Worm (Caenorhabditis elegans): ENCODE measurements around the gene ZK228.13.

ZK228.13 gene

DNA sequence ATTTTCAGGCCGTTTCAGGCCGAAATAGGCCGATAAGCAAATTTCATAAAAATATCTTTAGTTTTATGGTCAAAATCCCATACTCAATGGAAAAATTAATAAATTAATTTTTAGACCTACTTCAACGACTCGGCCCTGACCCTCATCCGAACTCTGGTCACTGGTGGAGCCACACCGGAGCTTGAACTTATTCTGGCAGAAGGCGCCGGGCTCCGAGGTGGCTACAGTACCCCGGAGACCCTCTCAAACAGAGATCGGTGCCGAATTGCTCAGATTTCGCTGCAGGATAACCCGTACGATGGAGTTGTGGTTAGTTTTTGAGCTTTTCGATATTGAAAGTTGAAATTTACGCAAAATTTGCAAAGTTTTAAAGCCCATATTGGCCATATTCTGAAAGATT lies 38.8 kb upstream of the ZK228.13 start:
- TF ChIP-seq egl-27 (tag; optimal IDR thresholded peaks at IDR 0.05) (no peak), set-16 (GFP tag; IDR thresholded peaks at IDR 0.05) (peak; percentile 56; the same call in 1 of the 2 replicates), aha-1 (tag) (peak; percentile 71), hlh-11 (tag; optimal IDR thresholded peaks at IDR 0.05) (no peak)

DNA sequence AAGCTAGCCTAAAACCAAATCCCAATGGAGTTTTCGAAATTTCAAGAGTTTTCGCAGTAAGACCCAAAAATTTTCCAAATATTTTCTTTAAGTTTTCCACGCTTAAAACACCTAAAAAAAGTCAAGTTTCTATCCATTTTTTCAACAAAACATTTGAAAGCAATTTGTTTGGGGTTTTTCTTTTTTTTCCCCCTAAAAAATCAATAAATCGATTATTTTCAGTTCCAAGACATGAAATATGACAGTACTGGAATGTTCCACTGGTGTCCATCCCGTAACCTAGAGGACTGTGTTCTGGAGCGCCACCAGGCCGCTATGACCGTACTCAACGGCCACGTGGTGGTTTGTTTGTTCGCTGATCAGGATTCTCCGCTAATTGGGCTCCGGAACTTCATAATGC lies 36.6 kb upstream of the ZK228.13 start:
- no peak for TF ChIP-seq ceh-20 (GFP tag; IDR thresholded peaks at IDR 0.05)
- TF ChIP-seq F10B5.3 (tag; optimal IDR thresholded peaks at IDR 0.05), result no peak
- TF ChIP-seq zip-2 (tag; optimal IDR thresholded peaks at IDR 0.05), result no peak
- no peak for TF ChIP-seq dve-1 (tag; optimal IDR thresholded peaks at IDR 0.05; ENCODE audit: insufficient read depth)
- TF ChIP-seq ceh-28 (tag; optimal IDR thresholded peaks at IDR 0.05), result peak; percentile 78

DNA sequence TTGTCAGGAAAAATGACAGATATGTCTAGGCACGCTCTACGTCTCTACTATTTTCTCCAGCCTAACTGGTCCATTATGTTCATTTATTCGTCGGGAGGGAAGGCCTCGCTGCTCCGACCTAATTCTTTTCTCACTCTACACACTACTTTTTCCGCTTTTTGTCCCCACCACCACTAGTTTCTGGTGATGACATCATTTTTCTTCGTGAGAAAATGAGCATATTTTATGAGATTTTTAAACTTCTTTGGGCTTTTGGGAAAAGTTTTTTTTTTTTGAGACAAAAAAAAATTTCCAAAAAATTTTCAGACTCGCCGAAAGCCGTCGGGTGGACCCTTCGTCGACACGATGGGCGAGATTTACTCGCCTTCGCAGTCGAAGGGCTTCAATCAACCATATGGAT lies 24.0 kb upstream of the ZK228.13 start, which contains the start of gene slo-1:
Gene slo-1, plus strand, starts transcription at position 301 of the 400 bp plus-strand sequence.
- TF ChIP-seq aha-1 (tag), result peak; percentile 37
- TF ChIP-seq Y75B8A.6 (GFP tag; IDR thresholded peaks at IDR 0.05), result no peak

DNA sequence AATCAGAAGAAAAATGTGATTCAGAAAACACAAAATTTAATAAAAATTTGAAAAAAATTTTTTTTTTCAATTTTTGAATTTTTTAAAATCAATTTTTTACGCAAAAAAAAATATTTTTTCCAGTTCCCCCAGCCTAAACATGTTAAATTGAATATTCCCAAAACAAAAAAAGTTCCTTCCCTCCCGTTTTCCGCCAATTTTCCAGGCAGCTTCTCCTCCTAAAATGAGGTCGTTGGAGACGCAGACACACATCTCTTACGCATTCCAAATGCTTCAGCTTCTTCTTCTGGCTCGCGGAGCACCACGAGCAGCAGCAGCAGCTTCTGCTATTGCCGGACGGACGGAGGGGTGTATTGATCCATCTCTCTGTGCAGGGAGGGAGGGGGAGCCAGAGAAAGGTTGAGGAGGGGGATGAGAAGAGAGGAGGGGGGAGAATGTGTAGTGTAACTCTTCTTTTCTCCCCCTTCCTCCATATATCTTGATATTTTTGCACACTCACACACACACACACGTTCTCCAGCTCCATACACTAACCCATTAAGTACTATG lies 22.4 kb upstream of the ZK228.13 start:
- TF ChIP-seq mdt-29 (GFP tag; IDR thresholded peaks at IDR 0.05) (no peak), F37D6.2 (tag; optimal IDR thresholded peaks at IDR 0.05) (peak; percentile 13), mdl-1 (tag; optimal IDR thresholded peaks at IDR 0.05) (peak in 1 of 2 experiments; percentile 45), Y48G9A.11 (GFP tag; IDR thresholded peaks at IDR 0.05) (no peak), rbr-2 (tag; optimal IDR thresholded peaks at IDR 0.05) (peak; percentile 28), D1046.2 (GFP tag; IDR thresholded peaks at IDR 0.05) (no peak), nhr-42 (GFP tag; IDR thresholded peaks at IDR 0.05) (no peak), ceh-44 (GFP tag; IDR thresholded peaks at IDR 0.05) (no peak), fos-1 (tag; optimal IDR thresholded peaks at IDR 0.05) (no peak), daf-8 (GFP tag; IDR thresholded peaks at IDR 0.05) (no peak), fkh-10 (GFP tag; optimal IDR thresholded peaks at IDR 0.05) (peak; percentile 40), ceh-28 (tag; optimal IDR thresholded peaks at IDR 0.05) (peak; percentile 16), egl-27 (tag; optimal IDR thresholded peaks at IDR 0.05) (no peak), nhr-76 (tag; optimal IDR thresholded peaks at IDR 0.05) (no peak), set-16 (GFP tag; IDR thresholded peaks at IDR 0.05) (peak; percentile 90), vab-7 (GFP tag; IDR thresholded peaks at IDR 0.05) (no peak), dmd-8 (GFP tag; IDR thresholded peaks at IDR 0.05) (no peak), dve-1 (tag; optimal IDR thresholded peaks at IDR 0.05; ENCODE audit: insufficient read depth) (no peak), lsy-2 (tag; optimal IDR thresholded peaks at IDR 0.05) (peak in 1 of 2 experiments; percentile 40), unc-39 (tag; optimal IDR thresholded peaks at IDR 0.05) (no peak), nhr-102 (tag; optimal IDR thresholded peaks at IDR 0.05) (no peak), hlh-11 (tag; optimal IDR thresholded peaks at IDR 0.05) (no peak), zip-2 (tag; optimal IDR thresholded peaks at IDR 0.05) (no peak), aha-1 (tag) (peak; percentile 86), zfp-2 (tag; optimal IDR thresholded peaks at IDR 0.05) (no peak), nhr-11 (tag; optimal IDR thresholded peaks at IDR 0.05) (peak; percentile 27), ZK546.5 (tag; optimal IDR thresholded peaks at IDR 0.05) (no peak), madf-9 (GFP tag; conservative IDR thresholded peaks at IDR 0.05) (0 out of 2 replicates have a peak, but pooled peaks have one; percentile 41), ztf-11 (tag; optimal IDR thresholded peaks at IDR 0.05) (no peak), snpc-1.2 (GFP tag; IDR thresholded peaks at IDR 0.05) (no peak), nhr-28 (tag; optimal IDR thresholded peaks at IDR 0.05) (peak; percentile 3), F10B5.3 (tag; optimal IDR thresholded peaks at IDR 0.05) (no peak), skn-1 (tag; optimal IDR thresholded peaks at IDR 0.05) (no peak), hmg-1.1 (GFP tag; IDR thresholded peaks at IDR 0.05) (peak; percentile 66), nhr-48 (tag; optimal IDR thresholded peaks at IDR 0.05) (no peak), saeg-2 (GFP tag; IDR thresholded peaks at IDR 0.05) (no peak), Y75B8A.6 (GFP tag; IDR thresholded peaks at IDR 0.05) (no peak), F49E8.2 (tag; optimal IDR thresholded peaks at IDR 0.05; ENCODE audit: borderline replicate concordance) (no peak), unc-130 (GFP tag; optimal IDR thresholded peaks at IDR 0.05) (no peak), arid-1 (GFP tag; conservative IDR thresholded peaks at IDR 0.05) (no peak), daf-19 (GFP tag; conservative IDR thresholded peaks at IDR 0.05) (no peak), lin-29 (GFP tag; IDR thresholded peaks at IDR 0.05) (no peak), tag-97 (GFP tag; IDR thresholded peaks at IDR 0.05) (no peak)
